Worm (Caenorhabditis elegans) whole organism, young adult: Measurements from ENCODE around the gene ZK550.6.

Experiments used
- D2030.7 ChIP-seq: fragments of 200-800 bp; sonication (Bioruptor generic); IDR thresholded peaks from 2 replicates; pipeline ENCODE4 v1.3.6; 2022; ENCODE audit warnings: missing genetic modification reagents, missing genetic modification characterization, missing compliant biosample characterization
- F57A8.1 ChIP-seq: fragments of 200-800 bp; sonication (Bioruptor generic); optimal IDR thresholded peaks from 2 replicates; lab custom pipeline; 2018; ENCODE audit warnings: mild to moderate bottlenecking, missing genetic modification characterization, moderate library complexity, missing compliant biosample characterization
- T26A5.8 ChIP-seq: sonication (generic microtip); optimal IDR thresholded peaks from 2 replicates; lab custom pipeline; 2016; ENCODE audit warnings: missing genetic modification characterization, missing compliant biosample characterization
- Y56A3A.18 ChIP-seq: fragments of 200-800 bp; sonication (Bioruptor generic); IDR thresholded peaks from 2 replicates; pipeline ENCODE4 v1.3.6; 2022; ENCODE audit warnings: missing genetic modification reagents, missing genetic modification characterization, missing compliant biosample characterization
- atf-7 ChIP-seq: sonication (generic microtip); optimal IDR thresholded peaks from 2 replicates; lab custom pipeline; 2017; ENCODE audit warnings: mild to moderate bottlenecking, missing genetic modification characterization, missing compliant biosample characterization
- athp-1 ChIP-seq: sonication (generic microtip); optimal IDR thresholded peaks from 2 replicates; lab custom pipeline; 2017; ENCODE audit warnings: mild to moderate bottlenecking, missing genetic modification characterization, missing compliant biosample characterization
- attf-3 ChIP-seq: fragments of 200-800 bp; sonication (Bioruptor generic); conservative IDR thresholded peaks from 2 replicates; pipeline ENCODE4 v1.3.6; 2022; ENCODE audit warnings: missing genetic modification reagents, missing genetic modification characterization, missing compliant biosample characterization
- attf-5 ChIP-seq: fragments of 200-800 bp; sonication (Bioruptor generic); optimal IDR thresholded peaks from 2 replicates; lab custom pipeline; 2018; ENCODE audit warnings: mild to moderate bottlenecking, missing genetic modification characterization, missing compliant biosample characterization
- ccch-3 ChIP-seq: fragments of 200-800 bp; sonication (Bioruptor generic); optimal IDR thresholded peaks from 2 replicates; lab custom pipeline; 2018; ENCODE audit warnings: mild to moderate bottlenecking, missing genetic modification characterization, missing compliant biosample characterization
- cebp-2 ChIP-seq: fragments of 200-800 bp; sonication (Bioruptor generic); IDR thresholded peaks from 2 replicates; pipeline ENCODE4 v1.3.6; 2022; ENCODE audit warnings: missing genetic modification characterization, missing compliant biosample characterization
- ceh-40 ChIP-seq: fragments of 200-800 bp; sonication (Bioruptor generic); IDR thresholded peaks from 2 replicates; pipeline ENCODE4 v1.3.6; 2022; ENCODE audit warnings: missing genetic modification characterization, missing compliant biosample characterization
- die-1 ChIP-seq: sonication (generic microtip); optimal IDR thresholded peaks from 2 replicates; lab custom pipeline; 2016; ENCODE audit warnings: missing genotype, mild to moderate bottlenecking, missing genetic modification characterization, missing compliant biosample characterization
- egl-44 ChIP-seq: fragments of 200-800 bp; sonication (Bioruptor generic); IDR thresholded peaks from 2 replicates; pipeline ENCODE4 v1.3.6; 2022; ENCODE audit warnings: missing genetic modification reagents, missing genetic modification characterization, missing compliant biosample characterization
- egrh-3 ChIP-seq: fragments of 200-800 bp; sonication (Bioruptor generic); IDR thresholded peaks from 2 replicates; pipeline ENCODE4 v1.3.6; 2022; ENCODE audit warnings: missing genetic modification reagents, missing genetic modification characterization, missing compliant biosample characterization
- ekl-4 ChIP-seq: fragments of 200-800 bp; sonication (Bioruptor generic); IDR thresholded peaks from 2 replicates; pipeline ENCODE4 v1.3.6; 2022; ENCODE audit warnings: missing genetic modification reagents, missing genetic modification characterization, missing compliant biosample characterization
- ets-4 ChIP-seq: fragments of 200-800 bp; sonication (Bioruptor generic); optimal IDR thresholded peaks from 2 replicates; lab custom pipeline; 2018; ENCODE audit warnings: mild to moderate bottlenecking, missing genetic modification characterization, missing compliant biosample characterization
- him-1 ChIP-seq: sonication (generic microtip); optimal IDR thresholded peaks from 2 replicates; lab custom pipeline; 2016; ENCODE audit warnings: missing genotype, missing genetic modification reagents, missing genetic modification characterization, missing compliant biosample characterization
- hmg-1.2 ChIP-seq: fragments of 200-800 bp; sonication (Bioruptor generic); IDR thresholded peaks from 2 replicates; pipeline ENCODE4 v1.3.6; 2022; ENCODE audit warnings: missing genetic modification reagents, missing genetic modification characterization, missing compliant biosample characterization
- hrde-1 ChIP-seq: sonication (generic microtip); optimal IDR thresholded peaks from 2 replicates; lab custom pipeline; 2016; ENCODE audit warnings: missing genetic modification characterization, mild to moderate bottlenecking, missing compliant biosample characterization, moderate library complexity, missing genotype, missing genetic modification reagents, borderline replicate concordance
- lag-1 ChIP-seq: fragments of 200-800 bp; sonication (Bioruptor generic); IDR thresholded peaks from 2 replicates; pipeline ENCODE4 v1.3.6; 2022; ENCODE audit warnings: missing genetic modification reagents, missing genetic modification characterization, missing compliant biosample characterization
- let-526 ChIP-seq: fragments of 200-800 bp; sonication (Bioruptor generic); IDR thresholded peaks from 2 replicates; pipeline ENCODE4 v1.3.6; 2022; ENCODE audit warnings: missing genetic modification reagents, missing genetic modification characterization, missing compliant biosample characterization
- let-607 ChIP-seq, 2 experiments: fragments of 200-800 bp in 1 of 2; sonication (Bioruptor generic) in 1 of 2; sonication (generic microtip) in 1 of 2; optimal IDR thresholded peaks; 2 replicates each; lab custom pipeline; 2016 to 2018; ENCODE audit warnings: mild to moderate bottlenecking in 2 of 2, missing compliant biosample characterization in 2 of 2, missing genetic modification characterization in 2 of 2, moderate library complexity in 2 of 2, missing genotype in 1 of 2
- lin-26 ChIP-seq: fragments of 200-800 bp; sonication (Bioruptor generic); IDR thresholded peaks from 2 replicates; pipeline ENCODE4 v1.3.6; 2022; ENCODE audit warnings: missing genetic modification reagents, missing genetic modification characterization, missing compliant biosample characterization
- lin-54 ChIP-seq: fragments of 200-800 bp; sonication (Bioruptor generic); optimal IDR thresholded peaks from 2 replicates; lab custom pipeline; 2018; ENCODE audit warnings: mild to moderate bottlenecking, missing genetic modification characterization, missing compliant biosample characterization
- madf-3 ChIP-seq: fragments of 200-800 bp; sonication (Bioruptor generic); IDR thresholded peaks from 2 replicates; pipeline ENCODE4 v1.3.6; 2022; ENCODE audit warnings: missing genetic modification reagents, missing genetic modification characterization, missing compliant biosample characterization
- mcd-1 ChIP-seq: fragments of 200-800 bp; sonication (Bioruptor generic); IDR thresholded peaks from 2 replicates; pipeline ENCODE4 v1.3.6; 2022; ENCODE audit warnings: missing genetic modification reagents, missing genetic modification characterization, missing compliant biosample characterization
- nfyb-1 ChIP-seq: fragments of 200-800 bp; sonication (Bioruptor generic); IDR thresholded peaks from 2 replicates; pipeline ENCODE4 v1.3.6; 2022; ENCODE audit warnings: missing genetic modification reagents, missing genetic modification characterization, missing compliant biosample characterization
- nhr-179 ChIP-seq: sonication (generic microtip); optimal IDR thresholded peaks from 2 replicates; lab custom pipeline; 2016; ENCODE audit warnings: mild to moderate bottlenecking, missing genetic modification characterization, missing compliant biosample characterization
- nhr-27 ChIP-seq: fragments of 200-800 bp; sonication (Bioruptor generic); optimal IDR thresholded peaks from 2 replicates; lab custom pipeline; 2018; ENCODE audit warnings: mild to moderate bottlenecking, missing genetic modification characterization, moderate library complexity, missing compliant biosample characterization
- nhr-80 ChIP-seq: sonication (generic microtip); optimal IDR thresholded peaks from 2 replicates; lab custom pipeline; 2016; ENCODE audit warnings: missing genetic modification characterization, missing compliant biosample characterization
- nhr-90 ChIP-seq: sonication (generic microtip); optimal IDR thresholded peaks from 2 replicates; lab custom pipeline; 2016; ENCODE audit warnings: missing genotype, mild to moderate bottlenecking, missing genetic modification characterization, missing compliant biosample characterization
- sptf-2 ChIP-seq: fragments of 200-800 bp; sonication (Bioruptor generic); optimal IDR thresholded peaks from 2 replicates; lab custom pipeline; 2018; ENCODE audit warnings: mild to moderate bottlenecking, missing genetic modification characterization, missing compliant biosample characterization
- tbp1 ChIP-seq: fragments of 200-800 bp; sonication (Bioruptor generic); optimal IDR thresholded peaks from 2 replicates; lab custom pipeline; 2018; ENCODE audit warnings: mild to moderate bottlenecking, missing genetic modification characterization, missing compliant biosample characterization
- unc-130 ChIP-seq: sonication (generic microtip); optimal IDR thresholded peaks from 2 replicates; lab custom pipeline; 2016; ENCODE audit warnings: missing genetic modification reagents, missing genetic modification characterization, missing compliant biosample characterization
- unc-62 ChIP-seq: fragments of 150-350 bp; optimal IDR thresholded peaks from 2 replicates; lab custom pipeline; 2014; ENCODE audit warnings: missing biosample characterization, missing genetic modification reagents, missing genetic modification characterization
- zim-3 ChIP-seq: sonication (generic microtip); optimal IDR thresholded peaks from 2 replicates; lab custom pipeline; 2017; ENCODE audit warnings: mild to moderate bottlenecking, missing genetic modification characterization, moderate library complexity, missing compliant biosample characterization
- ztf-18 ChIP-seq: sonication (generic microtip); optimal IDR thresholded peaks from 2 replicates; lab custom pipeline; 2016; ENCODE audit warnings: missing genotype, mild to moderate bottlenecking, missing genetic modification characterization, missing compliant biosample characterization
- ztf-22 ChIP-seq: fragments of 200-800 bp; sonication (Bioruptor generic); optimal IDR thresholded peaks from 2 replicates; lab custom pipeline; 2018; ENCODE audit warnings: mild to moderate bottlenecking, missing genetic modification characterization, moderate library complexity, missing compliant biosample characterization
- ztf-28 ChIP-seq: fragments of 200-800 bp; sonication (Bioruptor generic); IDR thresholded peaks from 2 replicates; pipeline ENCODE4 v1.3.6; 2022; ENCODE audit warnings: missing genetic modification reagents, missing genetic modification characterization, missing compliant biosample characterization
- ztf-6 ChIP-seq: fragments of 200-800 bp; sonication (Bioruptor generic); IDR thresholded peaks from 2 replicates; pipeline ENCODE4 v1.3.6; 2022; ENCODE audit warnings: missing genetic modification reagents, missing genetic modification characterization, missing compliant biosample characterization

Gene ZK550.6

ce11 chrIV:17249691-17250181, 12.5 kb downstream of the ZK550.6 start, which contains the start of gene eelo-2 (continued):
- TF ChIP-seq lag-1 (GFP tag; lab: Robert Waterston, UW) (peak; percentile 81; the same call in 1 of the 2 replicates), T26A5.8 (tag; lab: Kevin White, UChicago) (no peak), cebp-2 (GFP tag; lab: Robert Waterston, UW) (0 out of 2 replicates have a peak, but pooled peaks have one; percentile 51), hmg-1.2 (GFP tag; lab: Robert Waterston, UW) (peak; percentile 83), ztf-6 (peak; percentile 87), D2030.7 (GFP tag; lab: Robert Waterston, UW) (peak; percentile 97), mcd-1 (GFP tag; lab: Robert Waterston, UW) (peak; percentile 100), him-1 (tag; lab: Kevin White, UChicago) (peak; percentile 73), egrh-3 (GFP tag; lab: Robert Waterston, UW) (peak; percentile 62), ztf-22 (GFP tag; lab: Kevin White, UChicago) (peak; percentile 85)

ce11 chrIV:17248538-17248937, 13.7 kb downstream of the ZK550.6 start:
- no peak for TF ChIP-seq unc-130 (GFP tag; lab: Kevin White, UChicago)
- TF ChIP-seq let-526 (GFP tag; lab: Robert Waterston, UW), result no peak
- TF ChIP-seq zim-3 (tag; lab: Kevin White, UChicago), result no peak
- no peak for TF ChIP-seq nhr-179 (tag; lab: Kevin White, UChicago)
- TF ChIP-seq hrde-1 (tag; lab: Kevin White, UChicago), result no peak
- no peak for TF ChIP-seq madf-3
- TF ChIP-seq cebp-2 (GFP tag; lab: Robert Waterston, UW), result no peak
- no peak for TF ChIP-seq lin-26 (GFP tag; lab: Robert Waterston, UW)
- no peak for TF ChIP-seq ztf-22 (GFP tag; lab: Kevin White, UChicago)

ce11 chrIV:17247184-17247583, 15.1 kb downstream of the ZK550.6 start:
- TF ChIP-seq hmg-1.2 (GFP tag; lab: Robert Waterston, UW), result no peak
- no peak for TF ChIP-seq nhr-27
- no peak for TF ChIP-seq lag-1 (GFP tag; lab: Robert Waterston, UW)
- TF ChIP-seq ccch-3 (GFP tag; lab: Kevin White, UChicago), result no peak
- no peak for TF ChIP-seq die-1 (tag; lab: Kevin White, UChicago)
- TF ChIP-seq attf-5 (GFP tag; lab: Kevin White, UChicago), result no peak
- no peak for TF ChIP-seq nhr-80 (tag; lab: Kevin White, UChicago)
- no peak for TF ChIP-seq ekl-4 (GFP tag; lab: Robert Waterston, UW)

ce11 chrIV:17245200-17245599, 17.1 kb downstream of the ZK550.6 start, which contains the start of gene ZK550.2:
TSS of gene ZK550.2 (plus strand) at chrIV:17245584.
- TF ChIP-seq ceh-40 (no peak), ztf-22 (GFP tag; lab: Kevin White, UChicago) (peak; percentile 63), atf-7 (tag; lab: Kevin White, UChicago) (peak; percentile 45), attf-3 (no peak), lin-54 (GFP tag; lab: Kevin White, UChicago) (peak; percentile 8), ztf-18 (tag; lab: Kevin White, UChicago) (peak; percentile 23), ets-4 (GFP tag; lab: Kevin White, UChicago) (peak; percentile 82), nhr-80 (tag; lab: Kevin White, UChicago) (peak; percentile 97), tbp1 (GFP tag; lab: Kevin White, UChicago) (peak; percentile 54), F57A8.1 (GFP tag; lab: Kevin White, UChicago) (no peak), athp-1 (tag; lab: Kevin White, UChicago) (no peak), let-607 (tag; optimal IDR thresholded peaks at IDR 0.05; lab: Kevin White, UChicago) (peak in 1 of 2 experiments; percentile 5), attf-5 (GFP tag; lab: Kevin White, UChicago) (peak; percentile 21), ztf-28 (GFP tag; lab: Robert Waterston, UW) (no peak), unc-62 (peak; percentile 56), mcd-1 (GFP tag; lab: Robert Waterston, UW) (0 out of 2 replicates have a peak, but pooled peaks have one; percentile 37), nfyb-1 (GFP tag; lab: Robert Waterston, UW) (no peak), egl-44 (GFP tag; lab: Robert Waterston, UW) (peak; percentile 70; the same call in 1 of the 2 replicates), nhr-90 (tag; lab: Kevin White, UChicago) (peak; percentile 40), sptf-2 (GFP tag; lab: Kevin White, UChicago) (peak; percentile 13), Y56A3A.18 (GFP tag; lab: Robert Waterston, UW) (0 out of 2 replicates have a peak, but pooled peaks have one; percentile 78)
- TF ChIP-seq, all 124 proteins: peak for 15
